Worm (Caenorhabditis elegans) whole organism, L3 larva: ENCODE data around the gene C17C3.9.

Source experiments
- R02D3.7 ChIP-seq: fragments of 150-350 bp; optimal IDR thresholded peaks from 2 replicates; lab custom pipeline; 2014; ENCODE audit warnings: missing biosample characterization, missing genetic modification characterization
- ZK546.5 ChIP-seq: sonication (generic microtip); optimal IDR thresholded peaks from 2 replicates; lab custom pipeline; 2017; ENCODE audit warnings: missing biosample characterization, missing genetic modification characterization
- aly-2 ChIP-seq: fragments of 150-350 bp; optimal IDR thresholded peaks from 2 replicates; lab custom pipeline; 2014; ENCODE audit warnings: missing biosample characterization, missing genetic modification characterization
- ceh-16 ChIP-seq: sonication (generic microtip); optimal IDR thresholded peaks from 2 replicates; lab custom pipeline; 2017; ENCODE audit warnings: missing biosample characterization, missing genetic modification characterization
- ceh-28 ChIP-seq: fragments of 150-350 bp; optimal IDR thresholded peaks from 2 replicates; lab custom pipeline; 2014; ENCODE audit warnings: missing biosample characterization, missing genetic modification reagents, missing genetic modification characterization
- ceh-82 ChIP-seq: fragments of 150-350 bp; optimal IDR thresholded peaks from 2 replicates; lab custom pipeline; 2014; ENCODE audit warnings: missing biosample characterization, missing genetic modification characterization
- egl-27 ChIP-seq: sonication (generic microtip); optimal IDR thresholded peaks from 4 replicates; lab custom pipeline; 2017; ENCODE audit warnings: missing biosample characterization, missing genetic modification reagents, missing genetic modification characterization
- egl-5 ChIP-seq: fragments of 150-350 bp; optimal IDR thresholded peaks from 2 replicates; lab custom pipeline; 2017; ENCODE audit warnings: missing biosample characterization, missing genetic modification reagents, missing genetic modification characterization, inconsistent platforms
- elt-1 ChIP-seq: fragments of 150-350 bp; optimal IDR thresholded peaks from 2 replicates; lab custom pipeline; 2014; ENCODE audit warnings: missing biosample characterization, missing genetic modification characterization
- elt-2 ChIP-seq: sonication (generic microtip); optimal IDR thresholded peaks from 2 replicates; lab custom pipeline; 2016; ENCODE audit warnings: missing genetic modification reagents, mild to moderate bottlenecking, missing genetic modification characterization, missing compliant biosample characterization
- elt-3 ChIP-seq, 3 experiments: fragments of 150-350 bp in 1 of 3; sonication (generic microtip) in 2 of 3; optimal IDR thresholded peaks; 2 replicates in 2 of 3; 4 replicates in 1 of 3; lab custom pipeline; 2014 to 2017; ENCODE audit warnings: missing biosample characterization in 3 of 3, missing genetic modification characterization in 3 of 3
- eor-1 ChIP-seq, 2 experiments: fragments of 150-350 bp; optimal IDR thresholded peaks; 2 replicates each; lab custom pipeline; 2014 to 2018; ENCODE audit warnings: missing biosample characterization in 2 of 2, missing genetic modification characterization in 2 of 2
- fkh-10 ChIP-seq: sonication (generic microtip); optimal IDR thresholded peaks from 2 replicates; lab custom pipeline; 2017; ENCODE audit warnings: missing biosample characterization, missing genetic modification reagents, missing genetic modification characterization
- fkh-2 ChIP-seq: fragments of 150-350 bp; optimal IDR thresholded peaks from 2 replicates; lab custom pipeline; 2014; ENCODE audit warnings: missing biosample characterization, missing genetic modification reagents, missing genetic modification characterization
- fos-1 ChIP-seq: fragments of 150-350 bp; optimal IDR thresholded peaks from 2 replicates; lab custom pipeline; 2014; ENCODE audit warnings: missing biosample characterization, missing genetic modification characterization
- jun-1 ChIP-seq: fragments of 150-350 bp; optimal IDR thresholded peaks from 2 replicates; lab custom pipeline; 2014; ENCODE audit warnings: missing biosample characterization, missing genetic modification reagents, missing genetic modification characterization
- lin-15B ChIP-seq: fragments of 150-350 bp; optimal IDR thresholded peaks from 2 replicates; lab custom pipeline; 2014; ENCODE audit warnings: missing biosample characterization, missing genetic modification characterization
- lin-39 ChIP-seq: fragments of 150-350 bp; optimal IDR thresholded peaks from 2 replicates; lab custom pipeline; 2018; ENCODE audit warnings: missing biosample characterization, missing genetic modification reagents, missing genetic modification characterization
- mml-1 ChIP-seq: fragments of 150-350 bp; sonication (generic microtip); optimal IDR thresholded peaks from 3 replicates; lab custom pipeline; 2014; ENCODE audit warnings: missing biosample characterization, missing genetic modification characterization
- nfya-1 ChIP-seq: sonication (generic microtip); optimal IDR thresholded peaks from 2 replicates; lab custom pipeline; 2017; ENCODE audit warnings: missing genetic modification characterization, mild to moderate bottlenecking, missing compliant biosample characterization, antibody characterized with exemption, moderate library complexity; ENCODE audit not compliant: insufficient read depth
- nhr-12 ChIP-seq: fragments of 150-350 bp; optimal IDR thresholded peaks from 2 replicates; lab custom pipeline; 2014; ENCODE audit warnings: missing biosample characterization, missing genetic modification characterization
- nhr-23 ChIP-seq: fragments of 150-350 bp; optimal IDR thresholded peaks from 2 replicates; lab custom pipeline; 2014; ENCODE audit warnings: missing biosample characterization, missing genetic modification reagents, missing genetic modification characterization
- nhr-237 ChIP-seq: fragments of 150-350 bp; optimal IDR thresholded peaks from 2 replicates; lab custom pipeline; 2014; ENCODE audit warnings: missing biosample characterization, missing genetic modification characterization
- nhr-25 ChIP-seq: sonication (generic microtip); optimal IDR thresholded peaks from 2 replicates; lab custom pipeline; 2017; ENCODE audit warnings: missing biosample characterization, missing genetic modification characterization
- nhr-28 ChIP-seq: fragments of 150-350 bp; optimal IDR thresholded peaks from 2 replicates; lab custom pipeline; 2014; ENCODE audit warnings: missing biosample characterization, missing genetic modification characterization
- nhr-43 ChIP-seq: sonication (generic microtip); optimal IDR thresholded peaks from 2 replicates; lab custom pipeline; 2016; ENCODE audit warnings: mild to moderate bottlenecking, missing genetic modification characterization, missing compliant biosample characterization; ENCODE audit not compliant: poor library complexity, severe bottlenecking
- pqm-1 ChIP-seq: fragments of 150-350 bp; optimal IDR thresholded peaks from 2 replicates; lab custom pipeline; 2017; ENCODE audit warnings: missing biosample characterization, missing genetic modification characterization, inconsistent platforms
- sea-2 ChIP-seq: fragments of 150-350 bp; sonication (generic microtip); optimal IDR thresholded peaks from 4 replicates; lab custom pipeline; 2014; ENCODE audit warnings: missing biosample characterization, missing genetic modification reagents, missing genetic modification characterization
- skn-1 ChIP-seq: fragments of 150-350 bp; optimal IDR thresholded peaks from 2 replicates; lab custom pipeline; 2014; ENCODE audit warnings: missing biosample characterization, missing genetic modification characterization
- snpc-4 ChIP-seq: fragments of 150-350 bp; optimal IDR thresholded peaks from 2 replicates; lab custom pipeline; 2014; ENCODE audit warnings: missing biosample characterization, missing genetic modification characterization
- unc-39 ChIP-seq: sonication (generic microtip); optimal IDR thresholded peaks from 4 replicates; lab custom pipeline; 2017; ENCODE audit warnings: missing biosample characterization, missing genetic modification characterization
- unc-62 ChIP-seq: fragments of 150-350 bp; sonication (generic microtip); optimal IDR thresholded peaks from 4 replicates; lab custom pipeline; 2014; ENCODE audit warnings: missing biosample characterization, missing genetic modification reagents, missing genetic modification characterization
- zag-1 ChIP-seq: fragments of 150-350 bp; optimal IDR thresholded peaks from 2 replicates; lab custom pipeline; 2014; ENCODE audit warnings: missing biosample characterization, missing genetic modification characterization

C17C3.9 gene

ce11 chrII:5521411-5521810 lies 10.7 kb downstream of the C17C3.9 start, which contains the start of gene ZK177.12:
TSS of gene ZK177.12 (plus strand) at chrII:5521711.
- TF ChIP-seq unc-62 (GFP tag; lab: Kevin White, UChicago) (no peak), egl-27 (tag; lab: Kevin White, UChicago) (no peak), aly-2 (tag; lab: Kevin White, UChicago) (no peak), nhr-23 (tag; lab: Kevin White, UChicago) (no peak), mml-1 (no peak)

ce11 chrII:5518910-5519309 lies 13.2 kb downstream of the C17C3.9 start, which contains the start of gene ZK177.2:
TSS of gene ZK177.2 (plus strand) at chrII:5519210.
- no peak for TF ChIP-seq R02D3.7
- no peak for TF ChIP-seq fkh-10 (GFP tag; lab: Kevin White, UChicago)
- TF ChIP-seq egl-5: no peak
- no peak for TF ChIP-seq lin-39
- TF ChIP-seq unc-39 (tag; lab: Kevin White, UChicago): no peak
- no peak for TF ChIP-seq skn-1
- TF ChIP-seq elt-2 (tag; lab: Kevin White, UChicago): no peak
- no peak for TF ChIP-seq egl-27 (tag; lab: Kevin White, UChicago)
- TF ChIP-seq elt-3 (tag; optimal IDR thresholded peaks at IDR 0.05; lab: Kevin White, UChicago): no peak
- TF ChIP-seq nhr-25 (tag; lab: Kevin White, UChicago): no peak
- TF ChIP-seq nhr-237 (tag; lab: Kevin White, UChicago): no peak
- no peak for TF ChIP-seq nhr-43
- no peak for TF ChIP-seq ceh-28
- TF ChIP-seq lin-15B (tag; lab: Kevin White, UChicago): no peak
- TF ChIP-seq nhr-28: no peak
- TF ChIP-seq zag-1 (tag; lab: Kevin White, UChicago): no peak
- TF ChIP-seq, all 47 proteins: peak for 0

ce11 chrII:5518055-5518454 lies 14.0 kb downstream of the C17C3.9 start:
- TF ChIP-seq egl-5 (no peak), ceh-82 (tag; lab: Kevin White, UChicago) (no peak), ceh-16 (tag; lab: Kevin White, UChicago) (no peak), elt-2 (tag; lab: Kevin White, UChicago) (no peak), egl-27 (tag; lab: Kevin White, UChicago) (no peak), fkh-2 (tag; lab: Kevin White, UChicago) (no peak), aly-2 (tag; lab: Kevin White, UChicago) (no peak), skn-1 (no peak), fkh-10 (GFP tag; lab: Kevin White, UChicago) (no peak), jun-1 (no peak), nhr-12 (tag; lab: Kevin White, UChicago) (no peak), pqm-1 (tag; lab: Kevin White, UChicago) (no peak), mml-1 (no peak), sea-2 (GFP tag; lab: Kevin White, UChicago) (no peak), nhr-23 (tag; lab: Kevin White, UChicago) (no peak)

- TF ChIP-seq fos-1 (tag; lab: Kevin White, UChicago) (no peak), nfya-1 (tag; lab: Kevin White, UChicago) (no peak)
Observed at ce11 chrII:5517643-5518042, 14.4 kb downstream of the C17C3.9 start, which contains the start of gene ZK177.9. TSS of gene ZK177.9 (minus strand) at chrII:5517743.

- no peak for TF ChIP-seq nhr-43
- TF ChIP-seq elt-2 (tag; lab: Kevin White, UChicago): peak; percentile 65
Observed at ce11 chrII:5515542-5515941, 16.5 kb downstream of the C17C3.9 start, which contains the start of gene ZK177.3. TSS of gene ZK177.3 (plus strand) at chrII:5515842.

- TF ChIP-seq pqm-1 (tag; lab: Kevin White, UChicago) (peak; percentile 38), eor-1 (tag; optimal IDR thresholded peaks at IDR 0.05; lab: Kevin White, UChicago) (no peak), elt-3 (tag; optimal IDR thresholded peaks at IDR 0.05; lab: Kevin White, UChicago) (no peak), snpc-4 (tag; lab: Kevin White, UChicago) (no peak), lin-39 (no peak), sea-2 (GFP tag; lab: Kevin White, UChicago) (no peak), fos-1 (tag; lab: Kevin White, UChicago) (no peak), ZK546.5 (tag; lab: Kevin White, UChicago) (no peak), elt-2 (tag; lab: Kevin White, UChicago) (peak; percentile 64), elt-1 (tag; lab: Kevin White, UChicago) (no peak)
Observed at ce11 chrII:5514846-5515245, 17.2 kb downstream of the C17C3.9 start, which contains the start of gene sahd-1. TSS of gene sahd-1 (minus strand) at chrII:5514945.
